Fruit fly (Drosophila melanogaster) whole organism, larva: ENCODE measurements around the gene Atat.

Source experiments
- noc ChIP-seq: fragments of 200-800 bp; sonication (Bioruptor generic); optimal IDR thresholded peaks from 3 replicates; lab custom pipeline; 2019; ENCODE audit warnings: missing biosample characterization, mild to moderate bottlenecking, missing genetic modification characterization, moderate library complexity

The Atat gene

dm6 chr3L:9429665-9430607 is 3.4 kb upstream of the Atat start, which contains the start of the genes RpS17 and MTF-1:
RpS17 (minus strand) TSS chr3L:9429821.
MTF-1 (plus strand) TSS chr3L:9430312.
- TF ChIP-seq noc, result peak; percentile 41

- TF ChIP-seq noc, result no peak
These were observed 720 bp downstream of the Atat start for dm6 chr3L:9425838-9426237.

- no peak for TF ChIP-seq noc
These were observed 2.0 kb downstream of the Atat start for dm6 chr3L:9424528-9424911.

dm6 chr3L:9423757-9424527 is 2.6 kb downstream of the Atat start:
- no peak for TF ChIP-seq noc

- TF ChIP-seq noc, result peak; percentile 97
These were observed 3.7 kb downstream of the Atat start, which contains the start of gene aay for dm6 chr3L:9422636-9423419. aay (plus strand) TSS chr3L:9423253.

- peak; percentile 15 for TF ChIP-seq noc
These were observed 4.4 kb downstream of the Atat start for dm6 chr3L:9422135-9422534.

- no peak for TF ChIP-seq noc
These were observed 4.9 kb downstream of the Atat start for dm6 chr3L:9421621-9422020.

dm6 chr3L:9420819-9421130 is 5.8 kb downstream of the Atat start:
- no peak for TF ChIP-seq noc

dm6 chr3L:9420054-9420818 is 6.3 kb downstream of the Atat start:
- TF ChIP-seq noc, result peak; percentile 26

dm6 chr3L:9419328-9419727 is 7.2 kb downstream of the Atat start:
- no peak for TF ChIP-seq noc

- TF ChIP-seq noc, result no peak
These were observed 9.3 kb downstream of the Atat start, which contains the start of gene CG3982 for dm6 chr3L:9417288-9417687. CG3982 (minus strand) TSS chr3L:9417388.

dm6 chr3L:9410754-9411423 is 15.7 kb downstream of the Atat start, which contains the start of the genes CG4022 and Cpsf5:
CG4022 (minus strand) TSS chr3L:9410832.
Cpsf5 (plus strand) TSS chr3L:9411038.
- TF ChIP-seq noc, result peak; percentile 82

dm6 chr3L:9410030-9410589 is 16.4 kb downstream of the Atat start:
- no peak for TF ChIP-seq noc

dm6 chr3L:9404497-9404896 is 22.1 kb downstream of the Atat start, which contains the start of gene Cpr67B:
Cpr67B (plus strand) TSS chr3L:9404797.
- TF ChIP-seq noc, result no peak
